Worm (Caenorhabditis elegans) whole organism, midembryonic: ENCODE results near the gene csr-1.
A peak's percentile ranks its signal among the peaks of the same experiment; 100 is the strongest.

Experiments
- T22C8.4 ChIP-seq: fragments of 200-800 bp; sonication (Bioruptor generic); IDR thresholded peaks from 2 replicates; pipeline ENCODE4 v1.3.6; 2022; ENCODE audit warnings: missing genetic modification characterization, missing compliant biosample characterization
- cog-1 ChIP-seq: sonication (generic microtip); optimal IDR thresholded peaks from 2 replicates; lab custom pipeline; 2016; ENCODE audit warnings: missing genetic modification characterization, missing compliant biosample characterization
- flt-1 ChIP-seq: fragments of 200-800 bp; sonication (Bioruptor generic); IDR thresholded peaks from 2 replicates; pipeline ENCODE4 v1.3.6; 2022; ENCODE audit warnings: missing genetic modification characterization, missing compliant biosample characterization
- med-1 ChIP-seq: sonication (generic microtip); optimal IDR thresholded peaks from 2 replicates; lab custom pipeline; 2017; ENCODE audit warnings: missing genetic modification characterization, mild to moderate bottlenecking, missing compliant biosample characterization, antibody characterized with exemption, missing genetic modification reagents; ENCODE audit not compliant: insufficient read depth
- ref-1 ChIP-seq: fragments of 200-800 bp; sonication (Bioruptor generic); conservative IDR thresholded peaks from 2 replicates; pipeline ENCODE4 v1.3.6; 2022; ENCODE audit warnings: missing genetic modification reagents, missing genetic modification characterization, missing compliant biosample characterization
- tab-1 ChIP-seq: fragments of 200-800 bp; sonication (Bioruptor generic); IDR thresholded peaks from 2 replicates; pipeline ENCODE4 v1.3.6; 2022; ENCODE audit warnings: missing genetic modification characterization, missing compliant biosample characterization
- ztf-29 ChIP-seq: fragments of 200-800 bp; sonication (Bioruptor generic); IDR thresholded peaks from 2 replicates; pipeline ENCODE4 v1.3.6; 2022; ENCODE audit warnings: missing genetic modification reagents, missing genetic modification characterization, missing compliant biosample characterization

DNA sequence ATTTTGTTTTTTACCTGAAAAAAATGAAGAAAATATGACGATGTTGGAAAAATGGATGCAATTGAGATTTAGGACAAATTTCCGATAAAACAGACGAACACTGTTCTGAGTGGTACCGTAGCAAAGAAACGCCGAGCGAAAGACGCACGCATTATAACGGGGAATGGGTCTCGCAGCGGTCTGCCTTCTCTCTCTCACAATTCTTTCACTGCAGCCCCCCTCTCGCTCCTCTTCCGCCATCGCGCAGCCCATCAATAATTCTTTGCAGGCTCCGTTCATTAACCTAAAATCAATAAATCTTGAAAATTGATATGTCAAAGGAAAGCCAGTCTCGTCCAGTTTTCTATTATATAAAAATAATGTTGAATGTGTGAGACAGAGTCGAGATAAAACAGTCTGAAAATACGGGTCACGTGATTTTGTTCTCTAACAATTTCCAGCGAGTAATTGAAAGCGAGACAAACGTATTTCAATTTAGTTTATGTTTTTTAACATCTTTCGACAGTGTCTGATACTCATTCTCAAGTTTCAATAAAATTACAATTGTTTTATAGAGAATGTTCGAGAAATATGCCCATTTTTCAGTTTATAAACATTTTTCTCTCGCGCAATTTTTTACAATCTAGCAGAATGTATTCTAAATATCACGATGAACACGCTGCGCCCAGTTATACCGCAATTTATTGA lies 47.5 kb upstream of the csr-1 start:
- no peak for TF ChIP-seq tab-1 (GFP tag; lab: Robert Waterston, UW)
- TF ChIP-seq flt-1 = peak; percentile 47; the same call in 1 of the 2 replicates
- TF ChIP-seq cog-1 = no peak
- TF ChIP-seq ztf-29 (GFP tag; lab: Robert Waterston, UW) = no peak
- no peak for TF ChIP-seq med-1 (GFP tag; lab: Kevin White, UChicago)
- TF ChIP-seq T22C8.4 (GFP tag; lab: Robert Waterston, UW) = no peak
- no peak for TF ChIP-seq ref-1
